Worm (Caenorhabditis elegans) whole organism, mixed stage, embryonic: ENCODE results near the gene bath-31.
A peak's percentile ranks its signal among the peaks of the same experiment; 100 is the strongest.

Experiments used
- M03D4.4 ChIP-seq: sonication (generic microtip); optimal IDR thresholded peaks from 2 replicates; lab custom pipeline; 2017; ENCODE audit warnings: mild to moderate bottlenecking, missing genetic modification characterization, missing compliant biosample characterization
- bed-3 ChIP-seq: fragments of 200-800 bp; sonication (Bioruptor generic); optimal IDR thresholded peaks from 3 replicates; lab custom pipeline; 2018; ENCODE audit warnings: mild to moderate bottlenecking, missing genetic modification characterization, moderate library complexity, missing compliant biosample characterization
- blmp-1 ChIP-seq: fragments of 150-350 bp; optimal IDR thresholded peaks from 2 replicates; lab custom pipeline; 2014; ENCODE audit warnings: missing biosample characterization, missing genetic modification characterization
- ceh-39 ChIP-seq: fragments of 150-350 bp; optimal IDR thresholded peaks from 2 replicates; lab custom pipeline; 2014; ENCODE audit warnings: missing biosample characterization, missing genetic modification characterization
- ceh-43 ChIP-seq: fragments of 200-800 bp; sonication (Bioruptor generic); optimal IDR thresholded peaks from 2 replicates; lab custom pipeline; 2018; ENCODE audit warnings: mild to moderate bottlenecking, missing genetic modification characterization, moderate library complexity, missing compliant biosample characterization
- ceh-83 ChIP-seq: fragments of 200-800 bp; sonication (Bioruptor generic); optimal IDR thresholded peaks from 2 replicates; lab custom pipeline; 2018; ENCODE audit warnings: mild to moderate bottlenecking, missing genetic modification characterization, missing compliant biosample characterization
- drap-1 ChIP-seq: fragments of 200-800 bp; sonication (Bioruptor generic); optimal IDR thresholded peaks from 3 replicates; lab custom pipeline; 2018; ENCODE audit warnings: mild to moderate bottlenecking, missing genetic modification characterization, missing compliant biosample characterization
- elt-1 ChIP-seq: sonication (generic microtip); optimal IDR thresholded peaks from 2 replicates; lab custom pipeline; 2017; ENCODE audit warnings: missing genetic modification characterization, mild to moderate bottlenecking, missing compliant biosample characterization, antibody characterized with exemption, moderate library complexity, borderline replicate concordance; ENCODE audit not compliant: insufficient read depth
- elt-3 ChIP-seq: fragments of 150-350 bp; optimal IDR thresholded peaks from 2 replicates; lab custom pipeline; 2014; ENCODE audit warnings: missing biosample characterization, missing genetic modification characterization
- flh-1 ChIP-seq: fragments of 200-800 bp; sonication (Bioruptor generic); optimal IDR thresholded peaks from 2 replicates; lab custom pipeline; 2018; ENCODE audit warnings: mild to moderate bottlenecking, missing genetic modification characterization, moderate library complexity, missing compliant biosample characterization
- ham-2 ChIP-seq: fragments of 200-800 bp; sonication (Bioruptor generic); optimal IDR thresholded peaks from 2 replicates; lab custom pipeline; 2018; ENCODE audit warnings: mild to moderate bottlenecking, missing genetic modification characterization, missing compliant biosample characterization
- hlh-1 ChIP-seq: fragments of 150-350 bp; optimal IDR thresholded peaks from 2 replicates; lab custom pipeline; 2014; ENCODE audit warnings: missing biosample characterization, missing genetic modification reagents, missing genetic modification characterization
- lin-13 ChIP-seq: fragments of 150-350 bp; optimal IDR thresholded peaks from 2 replicates; lab custom pipeline; 2014; ENCODE audit warnings: missing biosample characterization, missing genetic modification characterization
- lin-32 ChIP-seq: fragments of 200-800 bp; sonication (Bioruptor generic); optimal IDR thresholded peaks from 2 replicates; lab custom pipeline; 2018; ENCODE audit warnings: mild to moderate bottlenecking, missing genetic modification characterization, missing compliant biosample characterization
- lsy-2 ChIP-seq: fragments of 150-350 bp; optimal IDR thresholded peaks from 2 replicates; lab custom pipeline; 2014; ENCODE audit warnings: missing biosample characterization, missing genetic modification characterization
- mab-5 ChIP-seq: fragments of 150-350 bp; optimal IDR thresholded peaks from 2 replicates; lab custom pipeline; 2014; ENCODE audit warnings: missing biosample characterization, missing genetic modification characterization
- mep-1 ChIP-seq: fragments of 150-350 bp; optimal IDR thresholded peaks from 2 replicates; lab custom pipeline; 2017; ENCODE audit warnings: missing biosample characterization, missing genetic modification reagents, missing genetic modification characterization, inconsistent platforms
- mls-2 ChIP-seq: sonication (generic microtip); optimal IDR thresholded peaks from 2 replicates; lab custom pipeline; 2016; ENCODE audit warnings: mild to moderate bottlenecking, missing genetic modification characterization, moderate library complexity, missing compliant biosample characterization
- nhr-12 ChIP-seq: fragments of 150-350 bp; optimal IDR thresholded peaks from 2 replicates; lab custom pipeline; 2014; ENCODE audit warnings: missing biosample characterization, missing genetic modification characterization
- nhr-2 ChIP-seq: fragments of 150-350 bp; optimal IDR thresholded peaks from 2 replicates; lab custom pipeline; 2014; ENCODE audit warnings: missing biosample characterization, missing genetic modification characterization
- nhr-237 ChIP-seq: fragments of 150-350 bp; optimal IDR thresholded peaks from 2 replicates; lab custom pipeline; 2014; ENCODE audit warnings: missing biosample characterization, missing genetic modification characterization
- nhr-28 ChIP-seq: fragments of 150-350 bp; optimal IDR thresholded peaks from 2 replicates; lab custom pipeline; 2014; ENCODE audit warnings: missing biosample characterization, missing genetic modification characterization
- nhr-76 ChIP-seq: sonication (generic microtip); optimal IDR thresholded peaks from 2 replicates; lab custom pipeline; 2017; ENCODE audit warnings: missing biosample characterization, missing genetic modification characterization
- pha-4 ChIP-seq: fragments of 150-350 bp; optimal IDR thresholded peaks from 2 replicates; lab custom pipeline; 2018; ENCODE audit warnings: missing biosample characterization, missing genetic modification reagents, missing genetic modification characterization
- snpc-4 ChIP-seq: fragments of 150-350 bp; optimal IDR thresholded peaks from 2 replicates; lab custom pipeline; 2014; ENCODE audit warnings: missing biosample characterization, missing genetic modification characterization
- sptf-1 ChIP-seq: sonication (generic microtip); optimal IDR thresholded peaks from 2 replicates; lab custom pipeline; 2017; ENCODE audit warnings: mild to moderate bottlenecking, missing genetic modification characterization, moderate library complexity, missing compliant biosample characterization
- tbx-8 ChIP-seq: fragments of 200-800 bp; sonication (Bioruptor generic); optimal IDR thresholded peaks from 2 replicates; lab custom pipeline; 2018; ENCODE audit warnings: mild to moderate bottlenecking, missing genetic modification characterization, moderate library complexity, missing compliant biosample characterization
- unc-120 ChIP-seq: sonication (generic microtip); optimal IDR thresholded peaks from 2 replicates; lab custom pipeline; 2017; ENCODE audit warnings: missing genetic modification characterization, missing compliant biosample characterization; ENCODE audit not compliant: poor library complexity, severe bottlenecking
- unc-62 ChIP-seq: fragments of 150-350 bp; optimal IDR thresholded peaks from 2 replicates; lab custom pipeline; 2014; ENCODE audit warnings: missing biosample characterization, missing genetic modification reagents, missing genetic modification characterization
- zip-8 ChIP-seq: fragments of 150-350 bp; optimal IDR thresholded peaks from 2 replicates; lab custom pipeline; 2014; ENCODE audit warnings: missing biosample characterization, missing genetic modification characterization
- ztf-11 ChIP-seq: fragments of 150-350 bp; optimal IDR thresholded peaks from 2 replicates; lab custom pipeline; 2014; ENCODE audit warnings: missing biosample characterization, missing genetic modification characterization

The bath-31 gene

DNA sequence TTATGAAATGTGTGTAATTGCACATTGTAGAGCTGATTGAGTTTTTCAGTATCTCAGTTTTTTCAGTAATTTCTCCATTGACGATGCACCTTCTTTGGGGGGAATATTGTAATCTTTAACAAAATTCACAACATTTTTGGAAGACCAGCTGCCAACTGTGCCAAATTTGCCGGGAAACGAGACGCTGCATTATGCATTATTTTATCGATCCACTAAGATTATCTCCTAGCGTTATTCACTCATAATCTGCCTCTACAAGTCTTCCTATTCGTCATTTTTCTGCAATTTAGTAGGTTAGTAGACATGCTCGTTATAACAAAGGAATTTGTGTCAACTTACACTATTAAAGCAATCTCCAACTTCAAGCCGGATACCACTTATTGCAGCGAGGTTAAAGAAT, at the start of gene bath-31, which contains the start of gene sdz-12:
bath-31 (plus strand) TSS at position 251 of the 400 bp plus-strand sequence.
sdz-12 (minus strand) TSS at position 101 of the 400 bp plus-strand sequence.
- no peak for TF ChIP-seq flh-1
- no peak for TF ChIP-seq blmp-1
- TF ChIP-seq hlh-1 (tag; lab: Kevin White, UChicago): no peak
- TF ChIP-seq sptf-1: no peak
- no peak for TF ChIP-seq ceh-83 (GFP tag; lab: Kevin White, UChicago)
- TF ChIP-seq unc-62 (GFP tag; lab: Kevin White, UChicago): no peak

DNA sequence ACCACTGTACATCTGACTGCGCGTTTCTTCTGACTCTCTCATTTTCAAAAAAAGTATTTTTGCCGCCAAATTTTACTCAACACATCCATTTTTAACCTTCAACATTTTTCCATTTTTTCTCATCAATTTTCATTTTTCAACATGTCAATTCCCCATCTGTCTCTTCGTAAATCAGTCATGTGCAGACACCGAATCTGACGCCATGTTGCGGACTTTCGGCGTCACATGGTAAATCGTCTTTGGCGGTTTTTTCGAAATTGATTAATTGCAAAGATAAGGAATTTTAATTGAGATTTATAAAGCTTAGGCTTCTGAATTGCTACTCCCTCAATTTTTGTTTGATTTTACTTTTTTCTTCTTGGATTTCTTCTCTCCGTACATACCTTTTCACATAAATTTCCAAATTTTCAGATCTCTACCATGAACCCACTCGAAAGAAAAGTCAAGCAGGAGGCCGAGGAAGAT, 49.0 kb upstream of the bath-31 start, which contains the start of gene F19B10.1:
F19B10.1 (plus strand) TSS at position 415 of the 465 bp plus-strand sequence.
- TF ChIP-seq hlh-1 (tag; lab: Kevin White, UChicago): peak; percentile 82
- peak; percentile 10 for TF ChIP-seq pha-4 (tag; lab: Kevin White, UChicago)
- TF ChIP-seq mep-1 (tag; lab: Kevin White, UChicago): peak; percentile 26
- TF ChIP-seq nhr-2 (tag; lab: Kevin White, UChicago): no peak
- TF ChIP-seq drap-1 (GFP tag; lab: Kevin White, UChicago): no peak
- peak; percentile 66 for TF ChIP-seq unc-62 (GFP tag; lab: Kevin White, UChicago)
- TF ChIP-seq lin-13 (tag; lab: Kevin White, UChicago): peak; percentile 22

DNA sequence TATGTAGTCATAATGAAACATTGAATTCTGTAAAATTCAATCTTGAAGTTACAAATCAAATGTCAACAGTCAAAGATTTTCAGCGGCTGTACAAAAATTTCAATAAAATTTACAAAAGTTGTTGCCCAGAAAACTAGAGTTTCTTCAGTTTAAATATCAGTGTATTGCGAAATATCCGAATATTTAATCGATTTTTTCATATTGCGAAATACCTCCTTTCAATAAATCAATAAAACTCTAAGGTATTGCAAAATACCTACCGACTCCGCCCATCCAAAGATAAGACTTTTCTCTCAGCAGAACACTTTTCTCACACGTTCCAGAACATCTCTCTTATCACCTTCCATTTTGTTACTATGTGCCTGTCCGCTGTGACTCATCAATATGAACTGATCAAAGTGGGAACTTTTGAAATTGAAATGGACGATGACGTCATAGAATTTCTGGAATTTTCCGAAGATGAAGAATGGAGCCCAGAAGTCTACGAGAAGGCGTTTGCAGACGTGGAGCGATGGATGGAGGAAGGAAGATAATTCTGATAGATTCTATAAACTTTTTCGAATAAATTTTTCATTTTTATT, 47.2 kb upstream of the bath-31 start:
- TF ChIP-seq lin-13 (tag; lab: Kevin White, UChicago): no peak
- TF ChIP-seq nhr-12 (tag; lab: Kevin White, UChicago): no peak
- peak; percentile 77 for TF ChIP-seq zip-8 (tag; lab: Kevin White, UChicago)
- TF ChIP-seq snpc-4 (tag; lab: Kevin White, UChicago): no peak

ce11 chrII:3688333-3688732, 43.4 kb upstream of the bath-31 start, which contains the start of gene ifas-1:
ifas-1 (minus strand) TSS chrII:3688719.
- TF ChIP-seq ceh-43 (GFP tag; lab: Kevin White, UChicago): no peak
- TF ChIP-seq nhr-237: no peak
- no peak for TF ChIP-seq hlh-1 (tag; lab: Kevin White, UChicago)
- TF ChIP-seq lsy-2 (tag; lab: Kevin White, UChicago): no peak
- no peak for TF ChIP-seq elt-1 (tag; lab: Kevin White, UChicago)
- TF ChIP-seq ztf-11: no peak
- no peak for TF ChIP-seq blmp-1
- no peak for TF ChIP-seq bed-3
- no peak for TF ChIP-seq lin-32 (GFP tag; lab: Kevin White, UChicago)
- no peak for TF ChIP-seq mab-5
- no peak for TF ChIP-seq drap-1 (GFP tag; lab: Kevin White, UChicago)
- no peak for TF ChIP-seq ceh-83 (GFP tag; lab: Kevin White, UChicago)

ce11 chrII:3690646-3691045, 41.1 kb upstream of the bath-31 start, which contains the start of gene srx-101:
srx-101 (minus strand) TSS chrII:3690746.
- no peak for TF ChIP-seq elt-3 (tag; lab: Kevin White, UChicago)

- TF ChIP-seq lin-13 (tag; lab: Kevin White, UChicago): no peak
- no peak for TF ChIP-seq hlh-1 (tag; lab: Kevin White, UChicago)
- TF ChIP-seq ceh-43 (GFP tag; lab: Kevin White, UChicago): no peak
- no peak for TF ChIP-seq ham-2 (GFP tag; lab: Kevin White, UChicago)
- TF ChIP-seq nhr-76 (tag; lab: Kevin White, UChicago): no peak
- TF ChIP-seq mls-2 (tag; lab: Kevin White, UChicago): no peak
- TF ChIP-seq nhr-2 (tag; lab: Kevin White, UChicago): no peak
- no peak for TF ChIP-seq elt-3 (tag; lab: Kevin White, UChicago)
- no peak for TF ChIP-seq elt-1 (tag; lab: Kevin White, UChicago)
- no peak for TF ChIP-seq sptf-1
- TF ChIP-seq nhr-28 (tag; lab: Kevin White, UChicago): no peak
- TF ChIP-seq tbx-8 (GFP tag; lab: Kevin White, UChicago): no peak
- no peak for TF ChIP-seq M03D4.4
- TF ChIP-seq snpc-4 (tag; lab: Kevin White, UChicago): no peak
- no peak for TF ChIP-seq unc-120 (tag; lab: Kevin White, UChicago)
- TF ChIP-seq ceh-39 (tag; lab: Kevin White, UChicago): no peak
- no peak for TF ChIP-seq zip-8 (tag; lab: Kevin White, UChicago)
- TF ChIP-seq nhr-12 (tag; lab: Kevin White, UChicago): no peak
- no peak for TF ChIP-seq pha-4 (tag; lab: Kevin White, UChicago)
- TF ChIP-seq nhr-237: no peak
Observed at ce11 chrII:3694664-3695063, 37.1 kb upstream of the bath-31 start, which contains the start of gene srx-102. srx-102 (minus strand) TSS chrII:3694764.
